Worm (Caenorhabditis elegans) whole organism, L2 larva: ENCODE results near the gene C16A3.2.

Experiments
- F13H6.1 ChIP-seq: sonication (generic microtip); optimal IDR thresholded peaks from 2 replicates; lab custom pipeline; 2016; ENCODE audit warnings: missing genetic modification characterization, missing compliant biosample characterization
- Y55F3AM.14 ChIP-seq: fragments of 200-800 bp; sonication (Bioruptor generic); optimal IDR thresholded peaks from 2 replicates; lab custom pipeline; 2018; ENCODE audit warnings: mild to moderate bottlenecking, missing genetic modification characterization, missing compliant biosample characterization
- ZK546.5 ChIP-seq: sonication (generic microtip); optimal IDR thresholded peaks from 2 replicates; lab custom pipeline; 2017; ENCODE audit warnings: missing biosample characterization, missing genetic modification characterization
- alr-1 ChIP-seq: fragments of 150-350 bp; optimal IDR thresholded peaks from 2 replicates; lab custom pipeline; 2014; ENCODE audit warnings: missing biosample characterization, missing genetic modification characterization
- ama-1 ChIP-seq: fragments of 150-350 bp; optimal IDR thresholded peaks from 2 replicates; lab custom pipeline; 2018; ENCODE audit warnings: inconsistent platforms
- blmp-1 ChIP-seq: sonication (generic microtip); optimal IDR thresholded peaks from 2 replicates; lab custom pipeline; 2017; ENCODE audit warnings: missing genetic modification characterization, mild to moderate bottlenecking, missing compliant biosample characterization, antibody characterized with exemption, moderate library complexity; ENCODE audit not compliant: insufficient read depth
- ceh-82 ChIP-seq: fragments of 150-350 bp; optimal IDR thresholded peaks from 2 replicates; lab custom pipeline; 2014; ENCODE audit warnings: missing biosample characterization, missing genetic modification characterization
- crh-2 ChIP-seq: sonication (generic microtip); optimal IDR thresholded peaks from 2 replicates; lab custom pipeline; 2017; ENCODE audit warnings: missing biosample characterization, missing genetic modification characterization
- dmd-4 ChIP-seq: sonication (generic microtip); optimal IDR thresholded peaks from 2 replicates; lab custom pipeline; 2017; ENCODE audit warnings: missing biosample characterization, missing genetic modification characterization
- elt-1 ChIP-seq: fragments of 150-350 bp; optimal IDR thresholded peaks from 2 replicates; lab custom pipeline; 2014; ENCODE audit warnings: missing biosample characterization, missing genetic modification characterization
- elt-3 ChIP-seq: sonication (generic microtip); optimal IDR thresholded peaks from 2 replicates; lab custom pipeline; 2017; ENCODE audit warnings: missing biosample characterization, missing genetic modification characterization
- fos-1 ChIP-seq: fragments of 150-350 bp; optimal IDR thresholded peaks from 2 replicates; lab custom pipeline; 2014; ENCODE audit warnings: missing biosample characterization, missing genetic modification characterization
- gmeb-1 ChIP-seq: fragments of 150-350 bp; optimal IDR thresholded peaks from 2 replicates; lab custom pipeline; 2014; ENCODE audit warnings: missing biosample characterization, missing genetic modification characterization
- lin-11 ChIP-seq: fragments of 150-350 bp; sonication (generic microtip); optimal IDR thresholded peaks from 2 replicates; lab custom pipeline; 2014; ENCODE audit warnings: missing biosample characterization, missing genetic modification characterization, inconsistent platforms, mixed read lengths
- lin-13 ChIP-seq: fragments of 150-350 bp; optimal IDR thresholded peaks from 2 replicates; lab custom pipeline; 2014; ENCODE audit warnings: missing biosample characterization, missing genetic modification reagents, missing genetic modification characterization
- lsy-2 ChIP-seq, 2 experiments: fragments of 150-350 bp in 1 of 2; sonication (generic microtip) in 1 of 2; optimal IDR thresholded peaks; 2 replicates each; lab custom pipeline; 2014 to 2017; ENCODE audit warnings: missing biosample characterization in 2 of 2, missing genetic modification characterization in 2 of 2
- mbf-1 ChIP-seq: sonication (generic microtip); optimal IDR thresholded peaks from 2 replicates; lab custom pipeline; 2017; ENCODE audit warnings: missing biosample characterization, missing genetic modification characterization
- mdl-1 ChIP-seq, 2 experiments: fragments of 150-350 bp in 1 of 2; sonication (generic microtip) in 1 of 2; optimal IDR thresholded peaks; 2 replicates each; lab custom pipeline; 2017; ENCODE audit warnings: missing biosample characterization in 2 of 2, missing genetic modification characterization in 2 of 2
- nhr-10 ChIP-seq: sonication (generic microtip); optimal IDR thresholded peaks from 2 replicates; lab custom pipeline; 2017; ENCODE audit warnings: missing biosample characterization, missing genetic modification characterization
- nhr-11 ChIP-seq: fragments of 150-350 bp; optimal IDR thresholded peaks from 2 replicates; lab custom pipeline; 2014; ENCODE audit warnings: missing biosample characterization, missing genetic modification characterization
- nhr-21 ChIP-seq: fragments of 150-350 bp; optimal IDR thresholded peaks from 2 replicates; lab custom pipeline; 2014; ENCODE audit warnings: missing biosample characterization, missing genetic modification characterization
- nhr-25 ChIP-seq: fragments of 150-350 bp; sonication (generic microtip); optimal IDR thresholded peaks from 3 replicates; lab custom pipeline; 2014; ENCODE audit warnings: missing biosample characterization, missing genetic modification characterization
- nhr-6 ChIP-seq: fragments of 150-350 bp; optimal IDR thresholded peaks from 2 replicates; lab custom pipeline; 2014; ENCODE audit warnings: missing biosample characterization, missing genetic modification characterization
- nhr-77 ChIP-seq: fragments of 150-350 bp; optimal IDR thresholded peaks from 2 replicates; lab custom pipeline; 2014; ENCODE audit warnings: missing biosample characterization, missing genetic modification characterization
- sem-4 ChIP-seq: fragments of 150-350 bp; optimal IDR thresholded peaks from 2 replicates; lab custom pipeline; 2014; ENCODE audit warnings: missing biosample characterization, missing genetic modification reagents, missing genetic modification characterization
- sma-3 ChIP-seq: sonication (generic microtip); optimal IDR thresholded peaks from 2 replicates; lab custom pipeline; 2016; ENCODE audit warnings: missing genetic modification reagents, missing genetic modification characterization, missing compliant biosample characterization
- snpc-4 ChIP-seq: fragments of 150-350 bp; optimal IDR thresholded peaks from 2 replicates; lab custom pipeline; 2014; ENCODE audit warnings: missing biosample characterization, missing genetic modification characterization
- unc-39 ChIP-seq: fragments of 150-350 bp; optimal IDR thresholded peaks from 2 replicates; lab custom pipeline; 2014; ENCODE audit warnings: missing biosample characterization, missing genetic modification characterization
- unc-55 ChIP-seq: fragments of 150-350 bp; sonication (generic microtip); optimal IDR thresholded peaks from 3 replicates; lab custom pipeline; 2014; ENCODE audit warnings: missing biosample characterization, missing genetic modification reagents, missing genetic modification characterization
- unc-62 ChIP-seq: fragments of 150-350 bp; optimal IDR thresholded peaks from 2 replicates; lab custom pipeline; 2014; ENCODE audit warnings: missing biosample characterization, missing genetic modification reagents, missing genetic modification characterization
- zag-1 ChIP-seq: fragments of 150-350 bp; optimal IDR thresholded peaks from 2 replicates; lab custom pipeline; 2014; ENCODE audit warnings: missing biosample characterization, missing genetic modification characterization
- ztf-11 ChIP-seq: sonication (generic microtip); optimal IDR thresholded peaks from 2 replicates; lab custom pipeline; 2017; ENCODE audit warnings: missing biosample characterization, missing genetic modification characterization
- ztf-4 ChIP-seq: fragments of 150-350 bp; optimal IDR thresholded peaks from 2 replicates; lab custom pipeline; 2014; ENCODE audit warnings: missing biosample characterization, missing genetic modification characterization

The C16A3.2 gene

DNA sequence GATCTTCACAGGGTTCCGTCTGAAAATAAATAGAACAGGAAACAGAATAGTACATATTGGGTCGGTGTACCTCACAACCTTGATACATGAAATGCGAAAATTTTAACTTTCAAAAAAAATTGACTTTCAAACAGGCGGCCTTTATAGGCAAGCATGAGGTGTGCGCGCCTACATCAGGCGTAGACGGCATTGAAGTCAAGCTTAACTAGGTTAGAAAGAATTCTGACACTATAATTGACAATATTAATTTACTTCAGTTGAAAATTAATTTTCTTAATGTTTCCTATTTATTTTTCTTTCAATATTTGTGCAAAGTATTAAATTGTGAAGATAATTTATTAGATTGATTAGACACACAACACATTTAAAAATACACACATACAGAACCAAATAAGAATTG lies 22.3 kb downstream of the C16A3.2 start, which contains the start of gene C05D11.5:
Gene C05D11.5 (minus strand): TSS at position 101 of the 400 bp plus-strand sequence.
- TF ChIP-seq alr-1 (no peak), lin-13 (GFP tag; lab: Kevin White, UChicago) (no peak), nhr-77 (tag; lab: Kevin White, UChicago) (no peak), fos-1 (tag; lab: Kevin White, UChicago) (no peak), nhr-10 (no peak), nhr-11 (tag; lab: Kevin White, UChicago) (no peak), blmp-1 (tag; lab: Kevin White, UChicago) (no peak), sem-4 (no peak), ceh-82 (tag; lab: Kevin White, UChicago) (no peak), mdl-1 (tag; optimal IDR thresholded peaks at IDR 0.05; lab: Kevin White, UChicago) (no peak), elt-1 (tag; lab: Kevin White, UChicago) (no peak), nhr-21 (no peak)

DNA sequence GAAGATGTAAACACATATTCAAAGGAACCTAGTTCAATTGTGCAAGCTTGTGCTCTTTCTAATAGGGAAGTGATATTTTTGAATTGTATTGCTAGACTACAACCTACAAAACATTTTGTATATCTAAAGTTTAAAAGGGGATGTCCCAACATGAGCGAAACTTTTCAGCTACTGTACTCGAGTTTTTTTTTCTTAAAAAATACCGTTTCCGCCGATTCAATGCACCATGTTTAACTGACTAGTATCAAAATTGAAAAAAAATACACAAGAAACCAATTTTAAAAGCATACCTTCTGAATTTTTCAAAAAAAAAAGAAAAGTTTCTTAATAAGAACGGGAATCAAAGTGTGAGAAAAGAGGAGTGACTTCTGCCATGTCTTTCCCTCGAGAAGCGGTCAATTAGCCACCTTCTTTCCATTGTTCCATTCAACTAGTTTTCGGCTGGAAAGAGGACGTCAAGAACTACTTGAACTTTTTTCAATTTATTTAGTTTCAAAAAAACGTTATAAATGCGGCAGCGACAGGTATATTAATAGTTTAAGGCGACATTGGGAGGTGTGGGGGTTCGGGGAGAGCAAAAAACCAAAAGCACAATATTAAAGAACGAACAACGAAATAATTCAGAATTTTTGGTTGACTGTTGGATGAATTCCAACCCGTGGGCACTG lies 25.8 kb downstream of the C16A3.2 start, which contains the start of gene nas-4:
Gene nas-4 (minus strand): TSS at position 351 of the 668 bp plus-strand sequence.
- TF ChIP-seq ama-1 (lab: Kevin White, UChicago), result peak; percentile 69
- peak; percentile 35 for TF ChIP-seq Y55F3AM.14 (GFP tag; lab: Kevin White, UChicago)
- TF ChIP-seq ZK546.5 (tag; lab: Kevin White, UChicago), result no peak
- no peak for TF ChIP-seq unc-62 (GFP tag; lab: Kevin White, UChicago)
- peak; percentile 27 for TF ChIP-seq nhr-25 (tag; lab: Kevin White, UChicago)
- TF ChIP-seq nhr-6 (tag; lab: Kevin White, UChicago), result peak; percentile 14
- TF ChIP-seq ztf-4, result peak; percentile 69
- TF ChIP-seq blmp-1 (tag; lab: Kevin White, UChicago), result peak; percentile 3
- peak; percentile 36 for TF ChIP-seq crh-2
- peak; percentile 42 for TF ChIP-seq lin-13 (GFP tag; lab: Kevin White, UChicago)
- no peak for TF ChIP-seq ztf-11
- TF ChIP-seq nhr-21, result peak; percentile 17
- peak in 1 of 2 experiments; percentile 9 for TF ChIP-seq lsy-2 (tag; optimal IDR thresholded peaks at IDR 0.05; lab: Kevin White, UChicago)
- peak; percentile 46 for TF ChIP-seq sma-3
- TF ChIP-seq unc-55 (GFP tag; lab: Kevin White, UChicago), result peak; percentile 7

DNA sequence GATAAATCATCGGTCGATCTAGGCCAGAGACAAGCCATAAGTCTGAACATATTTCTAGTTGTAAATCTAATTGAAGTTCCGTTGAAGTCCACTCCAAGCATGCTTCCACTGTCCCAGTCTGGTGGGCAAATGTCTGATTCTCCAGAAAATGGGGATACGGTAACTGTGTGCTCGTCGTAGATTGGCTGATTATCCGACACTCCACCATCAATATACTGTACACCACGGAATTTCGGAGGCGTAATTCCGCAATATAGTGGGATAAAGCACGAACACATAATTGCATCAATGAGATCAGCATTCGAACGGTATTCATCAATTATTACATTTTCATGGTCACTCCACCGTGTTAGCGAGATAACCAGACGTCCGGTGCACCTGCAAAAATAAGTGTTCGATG lies 28.6 kb downstream of the C16A3.2 start:
- TF ChIP-seq elt-3 (no peak), ZK546.5 (tag; lab: Kevin White, UChicago) (no peak), lin-11 (no peak), zag-1 (tag; lab: Kevin White, UChicago) (no peak), F13H6.1 (no peak), snpc-4 (tag; lab: Kevin White, UChicago) (no peak), mbf-1 (tag; lab: Kevin White, UChicago) (no peak), mdl-1 (tag; optimal IDR thresholded peaks at IDR 0.05; lab: Kevin White, UChicago) (no peak), gmeb-1 (tag; lab: Kevin White, UChicago) (no peak), lin-13 (GFP tag; lab: Kevin White, UChicago) (no peak), unc-39 (tag; lab: Kevin White, UChicago) (no peak), nhr-6 (tag; lab: Kevin White, UChicago) (no peak), nhr-77 (tag; lab: Kevin White, UChicago) (no peak), crh-2 (no peak), sem-4 (no peak)

DNA sequence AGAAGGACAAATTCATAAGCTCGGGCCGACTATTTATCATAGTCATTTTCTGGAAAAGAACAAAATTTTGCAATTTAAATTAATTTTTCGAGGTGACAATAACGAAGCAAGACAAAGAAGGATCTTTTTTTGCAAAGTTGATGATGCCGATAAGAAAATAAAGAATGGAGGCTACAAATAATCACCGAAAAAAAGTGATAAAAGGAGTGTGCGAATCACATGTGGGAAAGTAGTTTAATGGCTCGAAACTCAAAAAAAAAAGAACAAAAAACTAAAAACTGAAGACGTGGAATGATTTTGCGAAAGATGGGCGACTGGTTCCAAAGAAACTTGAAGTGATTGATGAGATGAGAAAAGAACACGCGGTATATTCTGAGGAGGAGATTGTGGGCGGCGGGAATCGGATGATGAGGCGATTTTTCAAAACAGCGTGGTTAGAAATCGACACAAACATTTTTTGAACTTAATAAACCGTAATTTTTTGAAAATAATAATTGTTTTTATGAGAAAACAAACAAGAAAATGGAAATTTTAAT lies 29.8 kb downstream of the C16A3.2 start, which contains the start of gene atgl-1:
Gene atgl-1 (minus strand): TSS at position 51 of the 536 bp plus-strand sequence.
- TF ChIP-seq ama-1 (lab: Kevin White, UChicago) (peak; percentile 48), nhr-11 (tag; lab: Kevin White, UChicago) (no peak), lsy-2 (tag; optimal IDR thresholded peaks at IDR 0.05; lab: Kevin White, UChicago) (no peak), sem-4 (no peak), dmd-4 (tag; lab: Kevin White, UChicago) (no peak), lin-13 (GFP tag; lab: Kevin White, UChicago) (no peak), nhr-25 (tag; lab: Kevin White, UChicago) (peak; percentile 24), F13H6.1 (no peak), unc-62 (GFP tag; lab: Kevin White, UChicago) (no peak), mdl-1 (tag; optimal IDR thresholded peaks at IDR 0.05; lab: Kevin White, UChicago) (peak in 1 of 2 experiments; percentile 19), crh-2 (peak; percentile 4), fos-1 (tag; lab: Kevin White, UChicago) (peak; percentile 17), nhr-21 (peak; percentile 11), mbf-1 (tag; lab: Kevin White, UChicago) (no peak)
